Fruit fly (Drosophila melanogaster): Measurements from ENCODE around the gene GCS2beta.

The GCS2beta gene

dm6 chr2L:17436500-17436899 lies 47.6 kb downstream of the GCS2beta start, which contains the start of gene CG33928:
Gene CG33928 (minus strand): TSS chr2L:17436600.
- TF ChIP-seq noc (tag; optimal IDR thresholded peaks at IDR 0.05), result no peak

dm6 chr2L:17433030-17433912 lies 50.8 kb downstream of the GCS2beta start, which contains the start of the genes Dif and CG5043:
Gene Dif (minus strand): TSS chr2L:17433161.
Gene CG5043 (plus strand): TSS chr2L:17433862.
- TF ChIP-seq noc (tag; optimal IDR thresholded peaks at IDR 0.05), result no peak

Data from whole organism, larva.